Worm (Caenorhabditis elegans) whole organism, early embryonic: ENCODE measurements around the gene pqn-90.
A peak's percentile ranks its signal among the peaks of the same experiment; 100 is the strongest.

Source experiments
- aly-1 ChIP-seq: sonication (generic microtip); optimal IDR thresholded peaks from 2 replicates; lab custom pipeline; 2016; ENCODE audit warnings: missing genetic modification characterization, missing compliant biosample characterization
- ama-1 ChIP-seq: fragments of 150-350 bp; optimal IDR thresholded peaks from 2 replicates; lab custom pipeline; 2014
- ceh-36 ChIP-seq: sonication (generic microtip); optimal IDR thresholded peaks from 2 replicates; lab custom pipeline; 2016; ENCODE audit warnings: missing genetic modification characterization, inconsistent platforms, missing compliant biosample characterization
- ets-7 ChIP-seq: sonication (generic microtip); optimal IDR thresholded peaks from 2 replicates; lab custom pipeline; 2016; ENCODE audit warnings: missing genotype, missing genetic modification characterization, missing compliant biosample characterization
- hmbx-1 ChIP-seq: sonication (generic microtip); optimal IDR thresholded peaks from 2 replicates; lab custom pipeline; 2016; ENCODE audit warnings: mild to moderate bottlenecking, missing genetic modification characterization, missing compliant biosample characterization
- hnd-1 ChIP-seq: sonication (generic microtip); optimal IDR thresholded peaks from 2 replicates; lab custom pipeline; 2016; ENCODE audit warnings: missing genetic modification characterization, missing compliant biosample characterization
- sea-1 ChIP-seq: fragments of 200-800 bp; sonication (Bioruptor generic); conservative IDR thresholded peaks from 2 replicates; pipeline ENCODE4 v1.3.6; 2022; ENCODE audit warnings: missing genetic modification characterization, missing compliant biosample characterization

- TF ChIP-seq ceh-36 (no peak), aly-1 (tag; lab: Kevin White, UChicago) (no peak), hnd-1 (tag; lab: Kevin White, UChicago) (peak; percentile 54), hmbx-1 (tag; lab: Kevin White, UChicago) (no peak), ama-1 (no peak), sea-1 (GFP tag; lab: Robert Waterston, UW) (peak; percentile 78), ets-7 (tag; lab: Kevin White, UChicago) (no peak)
These were observed 1.6 kb downstream of the pqn-90 start for ce11 chrIV:15289508-15289907.
